Worm (Caenorhabditis elegans) whole organism, L4 larva: ENCODE data around the gene lpr-7.

Source experiments
- D1046.2 ChIP-seq: fragments of 200-800 bp; sonication (Bioruptor generic); IDR thresholded peaks from 2 replicates; pipeline ENCODE4 v1.3.6; 2022; ENCODE audit warnings: missing genetic modification characterization, missing compliant biosample characterization
- F26F4.8 ChIP-seq: fragments of 200-800 bp; sonication (Bioruptor generic); conservative IDR thresholded peaks from 2 replicates; pipeline ENCODE4 v1.3.6; 2022; ENCODE audit warnings: missing genetic modification characterization, missing compliant biosample characterization
- F37D6.2 ChIP-seq: sonication (generic microtip); optimal IDR thresholded peaks from 2 replicates; lab custom pipeline; 2016; ENCODE audit warnings: mild to moderate bottlenecking, missing genetic modification characterization, missing compliant biosample characterization
- Y48G9A.11 ChIP-seq: fragments of 200-800 bp; sonication (Bioruptor generic); IDR thresholded peaks from 2 replicates; pipeline ENCODE4 v1.3.6; 2022; ENCODE audit warnings: missing genetic modification reagents, missing genetic modification characterization, missing compliant biosample characterization
- ZK546.5 ChIP-seq, 2 experiments: sonication (generic microtip); optimal IDR thresholded peaks; 2 replicates each; lab custom pipeline; 2017; ENCODE audit warnings: missing biosample characterization in 2 of 2, missing genetic modification characterization in 2 of 2
- aly-2 ChIP-seq: sonication (generic microtip); optimal IDR thresholded peaks from 2 replicates; lab custom pipeline; 2018; ENCODE audit warnings: missing biosample characterization, missing genetic modification characterization
- ceh-28 ChIP-seq: fragments of 150-350 bp; optimal IDR thresholded peaks from 2 replicates; lab custom pipeline; 2014; ENCODE audit warnings: missing biosample characterization, missing genetic modification reagents, missing genetic modification characterization
- ces-1 ChIP-seq: fragments of 150-350 bp; sonication (generic microtip); optimal IDR thresholded peaks from 4 replicates; lab custom pipeline; 2014; ENCODE audit warnings: missing biosample characterization, missing genetic modification reagents, missing genetic modification characterization
- cey-2 ChIP-seq: sonication (generic microtip); optimal IDR thresholded peaks from 3 replicates; lab custom pipeline; 2017; ENCODE audit warnings: missing genetic modification characterization, mild to moderate bottlenecking, missing compliant biosample characterization, antibody characterized with exemption, borderline replicate concordance; ENCODE audit not compliant: insufficient read depth
- daf-16 ChIP-seq, 3 experiments: sonication (generic microtip); optimal IDR thresholded peaks; 2 replicates each; lab custom pipeline; 2016 to 2017; ENCODE audit warnings: missing genetic modification characterization in 3 of 3, missing genetic modification reagents in 3 of 3, mild to moderate bottlenecking in 2 of 3, missing compliant biosample characterization in 2 of 3, missing biosample characterization in 1 of 3, moderate library complexity in 1 of 3
- dmd-6 ChIP-seq: fragments of 200-800 bp; sonication (Bioruptor generic); IDR thresholded peaks from 2 replicates; pipeline ENCODE4 v1.3.6; 2022; ENCODE audit warnings: missing genetic modification reagents, missing genetic modification characterization, missing compliant biosample characterization
- dpl-1 ChIP-seq: fragments of 150-350 bp; optimal IDR thresholded peaks from 2 replicates; lab custom pipeline; 2014; ENCODE audit warnings: missing biosample characterization, missing genetic modification reagents, missing genetic modification characterization
- dve-1 ChIP-seq: sonication (generic microtip); optimal IDR thresholded peaks from 2 replicates; lab custom pipeline; 2017; ENCODE audit warnings: antibody characterized with exemption, mild to moderate bottlenecking, missing genetic modification characterization, missing compliant biosample characterization; ENCODE audit not compliant: insufficient read depth
- egl-27 ChIP-seq: sonication (generic microtip); optimal IDR thresholded peaks from 3 replicates; lab custom pipeline; 2017; ENCODE audit warnings: missing biosample characterization, missing genetic modification reagents, missing genetic modification characterization
- hif-1 ChIP-seq, 2 experiments: sonication (generic microtip); optimal IDR thresholded peaks; 2 replicates each; lab custom pipeline; 2016 to 2017; ENCODE audit warnings: missing compliant biosample characterization in 2 of 2, missing genetic modification characterization in 2 of 2, missing genetic modification reagents in 2 of 2, missing genotype in 2 of 2, mild to moderate bottlenecking in 1 of 2
- hlh-11 ChIP-seq: fragments of 200-800 bp; sonication (Bioruptor generic); optimal IDR thresholded peaks from 2 replicates; lab custom pipeline; 2018; ENCODE audit warnings: mild to moderate bottlenecking, missing genetic modification characterization, missing compliant biosample characterization
- hlh-30 ChIP-seq: sonication (generic microtip); optimal IDR thresholded peaks from 2 replicates; lab custom pipeline; 2017; ENCODE audit warnings: antibody characterized with exemption, mild to moderate bottlenecking, missing genetic modification characterization, missing compliant biosample characterization; ENCODE audit not compliant: insufficient read depth
- hmg-1.1 ChIP-seq: fragments of 200-800 bp; sonication (Bioruptor generic); IDR thresholded peaks from 2 replicates; pipeline ENCODE4 v1.3.6; 2022; ENCODE audit warnings: missing genetic modification reagents, missing genetic modification characterization, missing compliant biosample characterization
- lin-15B ChIP-seq: fragments of 150-350 bp; sonication (generic microtip); optimal IDR thresholded peaks from 3 replicates; lab custom pipeline; 2014; ENCODE audit warnings: missing biosample characterization, missing genetic modification characterization
- lin-39 ChIP-seq: fragments of 150-350 bp; optimal IDR thresholded peaks from 2 replicates; lab custom pipeline; 2014; ENCODE audit warnings: missing biosample characterization, missing genetic modification reagents, missing genetic modification characterization
- lsy-2 ChIP-seq, 2 experiments: fragments of 150-350 bp in 1 of 2; sonication (generic microtip) in 1 of 2; optimal IDR thresholded peaks; 2 replicates each; lab custom pipeline; 2014 to 2017; ENCODE audit warnings: missing biosample characterization in 2 of 2, missing genetic modification characterization in 2 of 2
- mdl-1 ChIP-seq, 2 experiments: fragments of 150-350 bp in 1 of 2; sonication (generic microtip) in 1 of 2; optimal IDR thresholded peaks; 2 replicates each; lab custom pipeline; 2014 to 2017; ENCODE audit warnings: missing biosample characterization in 2 of 2, missing genetic modification characterization in 2 of 2
- mep-1 ChIP-seq: fragments of 150-350 bp; sonication (generic microtip); optimal IDR thresholded peaks from 3 replicates; lab custom pipeline; 2014; ENCODE audit warnings: missing biosample characterization, missing genetic modification characterization
- mes-2 ChIP-seq: sonication (generic microtip); optimal IDR thresholded peaks from 2 replicates; lab custom pipeline; 2016; ENCODE audit warnings: missing genotype, mild to moderate bottlenecking, missing genetic modification characterization, missing compliant biosample characterization; ENCODE audit not compliant: poor library complexity, severe bottlenecking
- nhr-10 ChIP-seq: fragments of 150-350 bp; optimal IDR thresholded peaks from 2 replicates; lab custom pipeline; 2014; ENCODE audit warnings: missing biosample characterization, missing genetic modification characterization
- nhr-11 ChIP-seq: fragments of 150-350 bp; optimal IDR thresholded peaks from 2 replicates; lab custom pipeline; 2014; ENCODE audit warnings: missing biosample characterization, missing genetic modification characterization
- nhr-111 ChIP-seq: fragments of 200-800 bp; sonication (Bioruptor generic); optimal IDR thresholded peaks from 2 replicates; lab custom pipeline; 2018; ENCODE audit warnings: mild to moderate bottlenecking, missing genetic modification characterization, missing compliant biosample characterization
- nhr-42 ChIP-seq: fragments of 200-800 bp; sonication (Bioruptor generic); IDR thresholded peaks from 2 replicates; pipeline ENCODE4 v1.3.6; 2022; ENCODE audit warnings: missing genetic modification characterization, missing compliant biosample characterization
- nhr-48 ChIP-seq: sonication (generic microtip); optimal IDR thresholded peaks from 2 replicates; lab custom pipeline; 2016; ENCODE audit warnings: mild to moderate bottlenecking, missing genetic modification characterization, missing compliant biosample characterization
- nhr-77 ChIP-seq: fragments of 150-350 bp; optimal IDR thresholded peaks from 2 replicates; lab custom pipeline; 2014; ENCODE audit warnings: missing biosample characterization, missing genetic modification characterization
- pqm-1 ChIP-seq: sonication (generic microtip); optimal IDR thresholded peaks from 2 replicates; lab custom pipeline; 2017; ENCODE audit warnings: missing biosample characterization, missing genetic modification characterization
- rbr-2 ChIP-seq: sonication (generic microtip); optimal IDR thresholded peaks from 2 replicates; lab custom pipeline; 2016; ENCODE audit warnings: missing genotype, missing genetic modification characterization, missing compliant biosample characterization
- sdz-12 ChIP-seq: fragments of 200-800 bp; sonication (Bioruptor generic); optimal IDR thresholded peaks from 2 replicates; lab custom pipeline; 2018; ENCODE audit warnings: mild to moderate bottlenecking, missing genetic modification characterization, missing compliant biosample characterization
- spr-1 ChIP-seq: sonication (generic microtip); optimal IDR thresholded peaks from 2 replicates; lab custom pipeline; 2016; ENCODE audit warnings: mild to moderate bottlenecking, missing genetic modification characterization, missing compliant biosample characterization
- spr-3 ChIP-seq: fragments of 200-800 bp; sonication (Bioruptor generic); optimal IDR thresholded peaks from 2 replicates; lab custom pipeline; 2018; ENCODE audit warnings: mild to moderate bottlenecking, missing genetic modification characterization, missing compliant biosample characterization
- tra-1 ChIP-seq: fragments of 200-800 bp; sonication (Bioruptor generic); IDR thresholded peaks from 2 replicates; pipeline ENCODE4 v1.3.6; 2022; ENCODE audit warnings: missing genetic modification reagents, missing genetic modification characterization, missing compliant biosample characterization
- unc-130 ChIP-seq: sonication (generic microtip); optimal IDR thresholded peaks from 2 replicates; lab custom pipeline; 2016; ENCODE audit warnings: missing genetic modification reagents, missing genetic modification characterization, missing compliant biosample characterization
- unc-62 ChIP-seq, 3 experiments: fragments of 150-350 bp in 1 of 3; sonication (generic microtip); optimal IDR thresholded peaks in 2 of 3; peaks in 1 of 3; 1 replicate in 1 of 3; 2 replicates in 2 of 3; lab custom pipeline; 2014 to 2017; ENCODE audit warnings: missing biosample characterization in 3 of 3, missing genetic modification characterization in 3 of 3, missing genetic modification reagents in 3 of 3, missing genotype in 1 of 3
- ztf-11 ChIP-seq: fragments of 150-350 bp; optimal IDR thresholded peaks from 2 replicates; lab custom pipeline; 2014; ENCODE audit warnings: missing biosample characterization, missing genetic modification characterization

The lpr-7 gene

ce11 chrX:654804-655203 lies 1.2 kb upstream of the lpr-7 start, which contains the start of gene ifc-2:
Gene ifc-2, minus strand, starts transcription at chrX:654904.
- no peak for TF ChIP-seq nhr-42 (GFP tag; lab: Robert Waterston, UW)
- no peak for TF ChIP-seq ZK546.5 (tag; optimal IDR thresholded peaks at IDR 0.05; lab: Kevin White, UChicago)
- no peak for TF ChIP-seq mdl-1 (tag; optimal IDR thresholded peaks at IDR 0.05; lab: Kevin White, UChicago)
- TF ChIP-seq lin-39 (tag; lab: Kevin White, UChicago): no peak
- TF ChIP-seq D1046.2: no peak

ce11 chrX:661727-662330 lies 5.8 kb downstream of the lpr-7 start, which contains the start of gene rund-1:
Gene rund-1, minus strand, starts transcription at chrX:661777.
- TF ChIP-seq unc-62 (GFP tag; optimal IDR thresholded peaks at IDR 0.05 in 1 of 2; lab: Kevin White, UChicago) (no peak), unc-62 (tag; optimal IDR thresholded peaks at IDR 0.05; lab: Kevin White, UChicago) (no peak), lin-39 (tag; lab: Kevin White, UChicago) (no peak), egl-27 (no peak), ces-1 (no peak), rbr-2 (tag; lab: Kevin White, UChicago) (peak; percentile 53), unc-130 (no peak), nhr-48 (tag; lab: Kevin White, UChicago) (no peak), mes-2 (tag; lab: Kevin White, UChicago) (no peak), sdz-12 (no peak), mep-1 (tag; lab: Kevin White, UChicago) (peak; percentile 48), Y48G9A.11 (GFP tag; lab: Robert Waterston, UW) (no peak), hmg-1.1 (GFP tag; lab: Robert Waterston, UW) (peak; percentile 66), F37D6.2 (tag; lab: Kevin White, UChicago) (peak; percentile 15), nhr-77 (tag; lab: Kevin White, UChicago) (no peak), ztf-11 (tag; lab: Kevin White, UChicago) (no peak), aly-2 (tag; lab: Kevin White, UChicago) (no peak), F26F4.8 (GFP tag; lab: Robert Waterston, UW) (no peak), dmd-6 (GFP tag; lab: Robert Waterston, UW) (peak; percentile 48), nhr-111 (GFP tag; lab: Kevin White, UChicago) (no peak), hlh-11 (tag; lab: Kevin White, UChicago) (no peak), ceh-28 (tag; lab: Kevin White, UChicago) (no peak), nhr-11 (peak; percentile 73), spr-1 (no peak), hlh-30 (tag; lab: Kevin White, UChicago) (peak; percentile 68), pqm-1 (tag; lab: Kevin White, UChicago) (no peak), dpl-1 (GFP tag; lab: Kevin White, UChicago) (no peak), daf-16 (GFP tag; optimal IDR thresholded peaks at IDR 0.05; lab: Kevin White, UChicago) (no peak), daf-16 (tag; optimal IDR thresholded peaks at IDR 0.05; lab: Kevin White, UChicago) (peak; percentile 44), lin-15B (tag; lab: Kevin White, UChicago) (no peak), lsy-2 (tag; optimal IDR thresholded peaks at IDR 0.05; lab: Kevin White, UChicago) (peak in 1 of 2 experiments; percentile 57), mdl-1 (tag; optimal IDR thresholded peaks at IDR 0.05; lab: Kevin White, UChicago) (peak in 1 of 2 experiments; percentile 61), dve-1 (tag; lab: Kevin White, UChicago) (peak; percentile 58), nhr-10 (no peak), cey-2 (tag; lab: Kevin White, UChicago) (no peak), spr-3 (GFP tag; lab: Kevin White, UChicago) (no peak), tra-1 (GFP tag; lab: Robert Waterston, UW) (no peak), D1046.2 (no peak), hif-1 (tag; optimal IDR thresholded peaks at IDR 0.05; lab: Kevin White, UChicago) (peak in 1 of 2 experiments; percentile 39)
- TF ChIP-seq, all 104 proteins: peak for 12
